Fruit fly (Drosophila melanogaster) S2 (cell line): ENCODE data around the gene CG42709.

Experiments used
- CG8478 ChIP-seq: fragments of >200 bp; optimal IDR thresholded peaks from 2 replicates; lab custom pipeline; 2018
- CTCF ChIP-seq, 2 experiments: fragments of >200 bp; optimal IDR thresholded peaks; 2 replicates each; lab custom pipeline; 2018

dm6 chr3L:12754769-12755189 lies 35.2 kb upstream of the CG42709 start, which contains the start of the genes CG10973 and Vps13D:
- no peak for TF ChIP-seq CTCF (optimal IDR thresholded peaks at IDR 0.05; lab: Kevin White, UChicago)
- no peak for TF ChIP-seq CG8478 (lab: Kevin White, UChicago)
